Worm (Caenorhabditis elegans): Measurements from ENCODE around the gene C36C5.4.

C36C5.4 gene

DNA sequence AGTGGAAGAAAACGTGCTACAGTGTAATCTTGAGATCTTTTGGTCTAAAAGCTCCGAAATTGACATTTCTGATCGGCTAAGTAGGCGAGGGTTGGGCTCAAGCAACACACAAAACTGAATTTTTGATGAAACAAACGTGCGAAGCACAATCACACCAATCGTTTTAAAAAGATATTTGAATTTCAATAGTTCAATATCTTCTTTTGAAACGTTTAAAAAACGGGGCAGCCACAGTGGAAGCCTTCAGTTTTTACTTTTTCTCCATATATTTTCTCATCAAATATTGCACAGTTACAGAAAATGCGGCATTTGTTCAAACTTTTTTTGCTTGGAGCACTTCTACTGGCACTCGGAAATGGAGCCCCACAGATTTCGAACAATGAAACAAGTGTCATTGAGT is at the start of gene C36C5.4:
TSS of gene C36C5.4 (plus strand) at position 301 of the 400 bp plus-strand sequence.
- TF ChIP-seq hnd-1 (tag; optimal IDR thresholded peaks at IDR 0.05) (no peak), hmg-4 (GFP tag; optimal IDR thresholded peaks at IDR 0.05) (no peak), tbx-37 (GFP tag; conservative IDR thresholded peaks at IDR 0.05) (no peak), ceh-13 (GFP tag; optimal IDR thresholded peaks at IDR 0.05) (no peak), pes-1 (GFP tag; IDR thresholded peaks at IDR 0.05) (no peak), ets-7 (tag; optimal IDR thresholded peaks at IDR 0.05) (no peak), aly-1 (tag; optimal IDR thresholded peaks at IDR 0.05) (no peak), ama-1 (optimal IDR thresholded peaks at IDR 0.05) (no peak), tra-4 (tag; optimal IDR thresholded peaks at IDR 0.05) (no peak), sea-1 (GFP tag; conservative IDR thresholded peaks at IDR 0.05) (no peak), F13C5.2 (tag; optimal IDR thresholded peaks at IDR 0.05) (no peak), B0310.2 (tag; optimal IDR thresholded peaks at IDR 0.05) (no peak)

DNA sequence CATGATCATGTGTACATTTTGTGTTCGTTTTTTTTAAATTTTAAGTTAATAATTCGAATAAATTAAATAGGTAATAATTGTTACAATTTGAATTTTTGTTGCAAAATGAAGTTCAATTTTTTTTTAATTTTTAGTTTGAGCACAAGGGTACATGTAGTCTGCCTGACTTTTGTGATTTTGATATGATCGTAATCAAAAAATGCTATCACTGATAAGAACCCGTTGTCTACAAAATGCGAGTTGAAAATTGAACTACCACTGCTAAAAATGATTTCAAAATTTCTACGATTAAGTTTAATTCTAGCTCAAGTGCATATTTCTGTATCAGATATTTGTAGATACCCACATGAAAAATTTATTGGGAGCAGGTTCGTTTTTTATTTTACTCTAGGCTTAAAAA is 48.2 kb upstream of the C36C5.4 start, which contains the start of gene clec-210:
TSS of gene clec-210 (plus strand) at position 211 of the 400 bp plus-strand sequence.
- TF ChIP-seq hmbx-1 (tag; optimal IDR thresholded peaks at IDR 0.05) (no peak), F13C5.2 (tag; optimal IDR thresholded peaks at IDR 0.05) (no peak), hnd-1 (tag; optimal IDR thresholded peaks at IDR 0.05) (no peak), tra-4 (tag; optimal IDR thresholded peaks at IDR 0.05) (no peak), tbx-11 (GFP tag; IDR thresholded peaks at IDR 0.05) (no peak), ets-7 (tag; optimal IDR thresholded peaks at IDR 0.05) (no peak), tbx-37 (GFP tag; conservative IDR thresholded peaks at IDR 0.05) (no peak), ceh-13 (GFP tag; optimal IDR thresholded peaks at IDR 0.05) (no peak), hmg-4 (GFP tag; optimal IDR thresholded peaks at IDR 0.05) (no peak), flt-1 (GFP tag; IDR thresholded peaks at IDR 0.05) (no peak), scrt-1 (GFP tag; IDR thresholded peaks at IDR 0.05) (no peak), ceh-36 (tag; optimal IDR thresholded peaks at IDR 0.05) (no peak), aly-1 (tag; optimal IDR thresholded peaks at IDR 0.05) (no peak)

ce11 chrV:3119185-3119584 is 47.2 kb upstream of the C36C5.4 start:
- no peak for TF ChIP-seq ceh-13 (GFP tag; optimal IDR thresholded peaks at IDR 0.05)
- TF ChIP-seq tbx-37 (GFP tag; conservative IDR thresholded peaks at IDR 0.05): no peak
- TF ChIP-seq F13C5.2 (tag; optimal IDR thresholded peaks at IDR 0.05): no peak
- no peak for TF ChIP-seq ama-1 (optimal IDR thresholded peaks at IDR 0.05)
- no peak for TF ChIP-seq hmbx-1 (tag; optimal IDR thresholded peaks at IDR 0.05)
- TF ChIP-seq ets-7 (tag; optimal IDR thresholded peaks at IDR 0.05): no peak
- no peak for TF ChIP-seq sea-1 (GFP tag; conservative IDR thresholded peaks at IDR 0.05)
- TF ChIP-seq B0310.2 (tag; optimal IDR thresholded peaks at IDR 0.05): no peak
- TF ChIP-seq aly-1 (tag; optimal IDR thresholded peaks at IDR 0.05): no peak
- no peak for TF ChIP-seq tbx-11 (GFP tag; IDR thresholded peaks at IDR 0.05)
- no peak for TF ChIP-seq pes-1 (GFP tag; IDR thresholded peaks at IDR 0.05)
- no peak for TF ChIP-seq hnd-1 (tag; optimal IDR thresholded peaks at IDR 0.05)
- no peak for TF ChIP-seq tra-4 (tag; optimal IDR thresholded peaks at IDR 0.05)
- TF ChIP-seq ceh-36 (tag; optimal IDR thresholded peaks at IDR 0.05): no peak
- no peak for TF ChIP-seq flt-1 (GFP tag; IDR thresholded peaks at IDR 0.05)
- TF ChIP-seq scrt-1 (GFP tag; IDR thresholded peaks at IDR 0.05): no peak
- TF ChIP-seq hmg-4 (GFP tag; optimal IDR thresholded peaks at IDR 0.05): no peak

- TF ChIP-seq aly-1 (tag; optimal IDR thresholded peaks at IDR 0.05) (no peak), F13C5.2 (tag; optimal IDR thresholded peaks at IDR 0.05) (no peak), scrt-1 (GFP tag; IDR thresholded peaks at IDR 0.05) (no peak), hmbx-1 (tag; optimal IDR thresholded peaks at IDR 0.05) (no peak), hmg-4 (GFP tag; optimal IDR thresholded peaks at IDR 0.05) (no peak), B0310.2 (tag; optimal IDR thresholded peaks at IDR 0.05) (no peak), flt-1 (GFP tag; IDR thresholded peaks at IDR 0.05) (no peak), tbx-37 (GFP tag; conservative IDR thresholded peaks at IDR 0.05) (no peak)
Measured at ce11 chrV:3121743-3122142, 44.6 kb upstream of the C36C5.4 start, which contains the start of gene srt-56. Gene srt-56 (minus strand): TSS chrV:3121843.

ce11 chrV:3122403-3122802 is 44.0 kb upstream of the C36C5.4 start:
- TF ChIP-seq tbx-11 (GFP tag; IDR thresholded peaks at IDR 0.05) (no peak), F13C5.2 (tag; optimal IDR thresholded peaks at IDR 0.05) (no peak), hmbx-1 (tag; optimal IDR thresholded peaks at IDR 0.05) (no peak), B0310.2 (tag; optimal IDR thresholded peaks at IDR 0.05) (no peak), ama-1 (optimal IDR thresholded peaks at IDR 0.05) (no peak), scrt-1 (GFP tag; IDR thresholded peaks at IDR 0.05) (no peak), hmg-4 (GFP tag; optimal IDR thresholded peaks at IDR 0.05) (no peak), sea-1 (GFP tag; conservative IDR thresholded peaks at IDR 0.05) (no peak), ceh-13 (GFP tag; optimal IDR thresholded peaks at IDR 0.05) (no peak), ceh-36 (tag; optimal IDR thresholded peaks at IDR 0.05) (no peak), tra-4 (tag; optimal IDR thresholded peaks at IDR 0.05) (no peak), hnd-1 (tag; optimal IDR thresholded peaks at IDR 0.05) (no peak), aly-1 (tag; optimal IDR thresholded peaks at IDR 0.05) (no peak), pes-1 (GFP tag; IDR thresholded peaks at IDR 0.05) (no peak), flt-1 (GFP tag; IDR thresholded peaks at IDR 0.05) (no peak)

DNA sequence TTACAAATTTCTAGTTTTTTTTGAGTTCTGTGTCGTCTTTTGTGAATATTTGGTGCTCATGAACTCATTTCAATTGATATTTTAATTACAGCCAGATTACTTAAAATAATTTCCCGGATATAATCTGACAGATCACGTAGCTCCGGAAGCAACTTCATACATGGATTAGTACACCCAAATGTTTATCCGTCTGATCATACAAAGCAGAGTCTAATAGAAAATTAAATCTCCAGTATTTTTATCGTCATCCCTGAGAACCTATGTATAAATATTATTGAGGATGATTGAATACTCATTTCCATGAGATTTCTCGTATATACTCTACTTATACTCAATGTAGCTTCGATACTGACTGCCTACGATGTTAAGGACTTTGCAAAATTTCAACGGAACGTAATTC is 41.4 kb upstream of the C36C5.4 start, which contains the start of gene Y73C8C.12:
TSS of gene Y73C8C.12 (plus strand) at position 301 of the 400 bp plus-strand sequence.
- no peak for TF ChIP-seq flt-1 (GFP tag; IDR thresholded peaks at IDR 0.05)
- TF ChIP-seq hmg-4 (GFP tag; optimal IDR thresholded peaks at IDR 0.05): no peak
- no peak for TF ChIP-seq ceh-13 (GFP tag; optimal IDR thresholded peaks at IDR 0.05)
- TF ChIP-seq tra-4 (tag; optimal IDR thresholded peaks at IDR 0.05): no peak
- no peak for TF ChIP-seq tbx-11 (GFP tag; IDR thresholded peaks at IDR 0.05)
- no peak for TF ChIP-seq tbx-37 (GFP tag; conservative IDR thresholded peaks at IDR 0.05)
- no peak for TF ChIP-seq hnd-1 (tag; optimal IDR thresholded peaks at IDR 0.05)
- TF ChIP-seq pes-1 (GFP tag; IDR thresholded peaks at IDR 0.05): no peak
- TF ChIP-seq sea-1 (GFP tag; conservative IDR thresholded peaks at IDR 0.05): no peak
- TF ChIP-seq B0310.2 (tag; optimal IDR thresholded peaks at IDR 0.05): no peak
- no peak for TF ChIP-seq F13C5.2 (tag; optimal IDR thresholded peaks at IDR 0.05)
- TF ChIP-seq ama-1 (optimal IDR thresholded peaks at IDR 0.05): no peak
- no peak for TF ChIP-seq ets-7 (tag; optimal IDR thresholded peaks at IDR 0.05)

DNA sequence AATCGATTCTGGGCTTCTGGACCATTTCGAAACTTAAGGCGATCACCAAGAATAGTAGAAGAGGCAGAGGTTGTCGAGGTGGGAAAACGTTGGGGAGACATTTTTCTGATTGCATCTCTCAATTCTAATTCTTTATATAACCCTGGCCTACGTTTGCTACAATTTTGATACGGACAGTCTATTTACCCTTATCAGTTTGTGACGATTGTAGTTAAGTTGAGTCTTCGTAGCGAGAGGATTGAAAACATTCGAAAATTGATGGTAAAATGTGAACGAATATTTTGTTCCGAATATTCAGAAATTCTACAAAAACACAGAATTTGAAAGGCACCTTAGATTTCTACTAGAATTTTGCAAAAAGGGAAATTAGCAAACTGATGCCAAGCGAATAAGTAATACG is 38.7 kb upstream of the C36C5.4 start, which contains the start of gene Y73C8C.10:
TSS of gene Y73C8C.10 (minus strand) at position 101 of the 400 bp plus-strand sequence.
- TF ChIP-seq ceh-13 (GFP tag; optimal IDR thresholded peaks at IDR 0.05): no peak
- no peak for TF ChIP-seq ets-7 (tag; optimal IDR thresholded peaks at IDR 0.05)
- TF ChIP-seq hnd-1 (tag; optimal IDR thresholded peaks at IDR 0.05): no peak
- TF ChIP-seq ceh-36 (tag; optimal IDR thresholded peaks at IDR 0.05): no peak
- TF ChIP-seq flt-1 (GFP tag; IDR thresholded peaks at IDR 0.05): no peak
- no peak for TF ChIP-seq tra-4 (tag; optimal IDR thresholded peaks at IDR 0.05)
- no peak for TF ChIP-seq F13C5.2 (tag; optimal IDR thresholded peaks at IDR 0.05)
- TF ChIP-seq pes-1 (GFP tag; IDR thresholded peaks at IDR 0.05): no peak
- no peak for TF ChIP-seq ama-1 (optimal IDR thresholded peaks at IDR 0.05)
- TF ChIP-seq scrt-1 (GFP tag; IDR thresholded peaks at IDR 0.05): no peak
- TF ChIP-seq hmg-4 (GFP tag; optimal IDR thresholded peaks at IDR 0.05): no peak
- TF ChIP-seq tbx-11 (GFP tag; IDR thresholded peaks at IDR 0.05): no peak
- no peak for TF ChIP-seq B0310.2 (tag; optimal IDR thresholded peaks at IDR 0.05)

Measured in whole organism, early embryonic.